Worm (Caenorhabditis elegans) whole organism, mixed stage, embryonic: Measurements from ENCODE around the gene best-12.

Source experiments
- M03D4.4 ChIP-seq: sonication (generic microtip); optimal IDR thresholded peaks from 2 replicates; lab custom pipeline; 2017; ENCODE audit warnings: mild to moderate bottlenecking, missing genetic modification characterization, missing compliant biosample characterization
- drap-1 ChIP-seq: fragments of 200-800 bp; sonication (Bioruptor generic); optimal IDR thresholded peaks from 3 replicates; lab custom pipeline; 2018; ENCODE audit warnings: mild to moderate bottlenecking, missing genetic modification characterization, missing compliant biosample characterization
- elt-3 ChIP-seq: fragments of 150-350 bp; optimal IDR thresholded peaks from 2 replicates; lab custom pipeline; 2014; ENCODE audit warnings: missing biosample characterization, missing genetic modification characterization
- lsy-2 ChIP-seq: fragments of 150-350 bp; optimal IDR thresholded peaks from 2 replicates; lab custom pipeline; 2014; ENCODE audit warnings: missing biosample characterization, missing genetic modification characterization
- mep-1 ChIP-seq: fragments of 150-350 bp; optimal IDR thresholded peaks from 2 replicates; lab custom pipeline; 2017; ENCODE audit warnings: missing biosample characterization, missing genetic modification reagents, missing genetic modification characterization, inconsistent platforms
- mls-2 ChIP-seq: sonication (generic microtip); optimal IDR thresholded peaks from 2 replicates; lab custom pipeline; 2016; ENCODE audit warnings: mild to moderate bottlenecking, missing genetic modification characterization, moderate library complexity, missing compliant biosample characterization
- nhr-12 ChIP-seq: fragments of 150-350 bp; optimal IDR thresholded peaks from 2 replicates; lab custom pipeline; 2014; ENCODE audit warnings: missing biosample characterization, missing genetic modification characterization
- nhr-237 ChIP-seq: fragments of 150-350 bp; optimal IDR thresholded peaks from 2 replicates; lab custom pipeline; 2014; ENCODE audit warnings: missing biosample characterization, missing genetic modification characterization
- nhr-28 ChIP-seq: fragments of 150-350 bp; optimal IDR thresholded peaks from 2 replicates; lab custom pipeline; 2014; ENCODE audit warnings: missing biosample characterization, missing genetic modification characterization
- nhr-76 ChIP-seq: sonication (generic microtip); optimal IDR thresholded peaks from 2 replicates; lab custom pipeline; 2017; ENCODE audit warnings: missing biosample characterization, missing genetic modification characterization
- pha-4 ChIP-seq: fragments of 150-350 bp; optimal IDR thresholded peaks from 2 replicates; lab custom pipeline; 2018; ENCODE audit warnings: missing biosample characterization, missing genetic modification reagents, missing genetic modification characterization
- tbx-8 ChIP-seq: fragments of 200-800 bp; sonication (Bioruptor generic); optimal IDR thresholded peaks from 2 replicates; lab custom pipeline; 2018; ENCODE audit warnings: mild to moderate bottlenecking, missing genetic modification characterization, moderate library complexity, missing compliant biosample characterization
- unc-62 ChIP-seq: fragments of 150-350 bp; optimal IDR thresholded peaks from 2 replicates; lab custom pipeline; 2014; ENCODE audit warnings: missing biosample characterization, missing genetic modification reagents, missing genetic modification characterization
- ztf-11 ChIP-seq: fragments of 150-350 bp; optimal IDR thresholded peaks from 2 replicates; lab custom pipeline; 2014; ENCODE audit warnings: missing biosample characterization, missing genetic modification characterization

DNA sequence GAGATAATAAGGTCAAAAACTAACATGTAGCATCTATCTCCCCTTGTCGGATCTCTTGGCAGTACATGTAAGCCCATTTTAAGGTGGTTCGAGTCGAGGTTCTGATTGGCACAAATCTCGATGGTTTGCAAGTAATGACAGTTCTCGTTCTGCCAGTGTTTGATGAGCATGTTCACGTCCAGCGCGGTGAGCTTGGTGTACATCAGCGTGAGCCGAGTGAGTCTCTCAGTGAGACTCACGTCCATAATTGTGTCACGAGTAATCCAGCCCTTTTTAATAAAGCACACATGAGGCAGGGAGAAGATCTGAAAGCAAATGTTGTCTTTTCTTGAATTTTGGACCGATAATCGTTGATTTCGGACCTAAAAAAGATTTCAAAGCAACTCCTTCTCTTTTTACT, 16.5 kb upstream of the best-12 start, which contains the start of gene T10C6.16:
- TF ChIP-seq mls-2 (tag; lab: Kevin White, UChicago) (no peak), nhr-76 (tag; lab: Kevin White, UChicago) (no peak), pha-4 (tag; lab: Kevin White, UChicago) (no peak), elt-3 (tag; lab: Kevin White, UChicago) (no peak), unc-62 (GFP tag; lab: Kevin White, UChicago) (no peak), mep-1 (no peak), nhr-28 (tag; lab: Kevin White, UChicago) (no peak), nhr-12 (tag; lab: Kevin White, UChicago) (no peak), nhr-237 (no peak), M03D4.4 (tag; lab: Kevin White, UChicago) (no peak), tbx-8 (GFP tag; lab: Kevin White, UChicago) (no peak), lsy-2 (no peak), ztf-11 (tag; lab: Kevin White, UChicago) (no peak), drap-1 (no peak)
